Worm (Caenorhabditis elegans) whole organism, L4/young adult: ENCODE data around the gene T23F6.3.

Experiments
- W03F9.2 ChIP-seq: fragments of 150-350 bp; optimal IDR thresholded peaks from 2 replicates; lab custom pipeline; 2014; ENCODE audit warnings: missing biosample characterization, missing genetic modification characterization
- dao-5 ChIP-seq: sonication (generic microtip); optimal IDR thresholded peaks from 2 replicates; lab custom pipeline; 2016; ENCODE audit warnings: missing genotype, missing genetic modification characterization, moderate library complexity, missing compliant biosample characterization
- him-1 ChIP-seq: sonication (generic microtip); optimal IDR thresholded peaks from 2 replicates; lab custom pipeline; 2016; ENCODE audit warnings: missing genotype, missing genetic modification reagents, missing genetic modification characterization, missing compliant biosample characterization

Gene T23F6.3

ce11 chrIV:12724641-12725040 is at the start of gene T23F6.3, which contains the start of gene rbd-1:
Gene T23F6.3 (minus strand): TSS chrIV:12724760.
Gene rbd-1 (plus strand): TSS chrIV:12724986.
- TF ChIP-seq him-1 = no peak
- peak; percentile 91 for TF ChIP-seq W03F9.2

- TF ChIP-seq him-1 = no peak
- no peak for TF ChIP-seq W03F9.2
- TF ChIP-seq dao-5 (tag; lab: Kevin White, UChicago) = no peak
Observed at ce11 chrIV:12773519-12773918, 49.0 kb upstream of the T23F6.3 start, which contains the start of gene unc-31. Gene unc-31 (plus strand): TSS chrIV:12773867.

ce11 chrIV:12771414-12771813 is 46.9 kb upstream of the T23F6.3 start:
- TF ChIP-seq W03F9.2 = no peak
- TF ChIP-seq him-1 = peak; percentile 92
- TF ChIP-seq dao-5 (tag; lab: Kevin White, UChicago) = no peak

- no peak for TF ChIP-seq dao-5 (tag; lab: Kevin White, UChicago)
- no peak for TF ChIP-seq W03F9.2
- no peak for TF ChIP-seq him-1
Observed at ce11 chrIV:12765067-12765466, 40.5 kb upstream of the T23F6.3 start, which contains the start of gene ZK897.10. Gene ZK897.10 (plus strand): TSS chrIV:12765351.

- no peak for TF ChIP-seq him-1
- TF ChIP-seq W03F9.2 = no peak
- TF ChIP-seq dao-5 (tag; lab: Kevin White, UChicago) = no peak
Observed at ce11 chrIV:12762782-12763181, 38.2 kb upstream of the T23F6.3 start.

ce11 chrIV:12757470-12757869 is 32.9 kb upstream of the T23F6.3 start, which contains the start of gene flp-9:
Gene flp-9 (minus strand): TSS chrIV:12757570.
- no peak for TF ChIP-seq him-1
- TF ChIP-seq dao-5 (tag; lab: Kevin White, UChicago) = no peak

ce11 chrIV:12755641-12756040 is 31.1 kb upstream of the T23F6.3 start:
- no peak for TF ChIP-seq dao-5 (tag; lab: Kevin White, UChicago)
- no peak for TF ChIP-seq him-1
- no peak for TF ChIP-seq W03F9.2

ce11 chrIV:12754170-12754569 is 29.6 kb upstream of the T23F6.3 start:
- no peak for TF ChIP-seq W03F9.2
- no peak for TF ChIP-seq dao-5 (tag; lab: Kevin White, UChicago)
- TF ChIP-seq him-1 = no peak

- TF ChIP-seq W03F9.2 = no peak
- TF ChIP-seq him-1 = no peak
- TF ChIP-seq dao-5 (tag; lab: Kevin White, UChicago) = no peak
Observed at ce11 chrIV:12748760-12749159, 24.2 kb upstream of the T23F6.3 start.

- TF ChIP-seq him-1 (no peak), dao-5 (tag; lab: Kevin White, UChicago) (no peak), W03F9.2 (no peak)
Observed at ce11 chrIV:12746284-12746683, 21.7 kb upstream of the T23F6.3 start, which contains the start of gene inx-6. Gene inx-6 (plus strand): TSS chrIV:12746584.

- no peak for TF ChIP-seq W03F9.2
- TF ChIP-seq him-1 = no peak
- TF ChIP-seq dao-5 (tag; lab: Kevin White, UChicago) = no peak
Observed at ce11 chrIV:12744713-12745112, 20.2 kb upstream of the T23F6.3 start, which contains the start of gene C36H8.1. Gene C36H8.1 (minus strand): TSS chrIV:12744813.

ce11 chrIV:12743680-12744079 is 19.1 kb upstream of the T23F6.3 start:
- TF ChIP-seq dao-5 (tag; lab: Kevin White, UChicago) = no peak
- no peak for TF ChIP-seq him-1
- TF ChIP-seq W03F9.2 = no peak

- TF ChIP-seq dao-5 (tag; lab: Kevin White, UChicago) (no peak), him-1 (no peak), W03F9.2 (no peak)
Observed at ce11 chrIV:12741438-12741837, 16.9 kb upstream of the T23F6.3 start, which contains the start of gene T23F6.5. Gene T23F6.5 (minus strand): TSS chrIV:12741538.

ce11 chrIV:12728162-12728561 is 3.6 kb upstream of the T23F6.3 start:
- TF ChIP-seq him-1 (no peak), dao-5 (tag; lab: Kevin White, UChicago) (no peak), W03F9.2 (no peak)

- no peak for TF ChIP-seq W03F9.2
- no peak for TF ChIP-seq dao-5 (tag; lab: Kevin White, UChicago)
- no peak for TF ChIP-seq him-1
Observed at ce11 chrIV:12725925-12726324, 1.4 kb upstream of the T23F6.3 start.

- TF ChIP-seq dao-5 (tag; lab: Kevin White, UChicago) = no peak
- no peak for TF ChIP-seq W03F9.2
- TF ChIP-seq him-1 = no peak
Observed at ce11 chrIV:12725228-12725627, 668 bp upstream of the T23F6.3 start.
